Fruit fly (Drosophila melanogaster) Kc167 (cell line): ENCODE results near the gene primo-2.

Source experiments
- Myc ChIP-seq: fragments of >200 bp; optimal IDR thresholded peaks from 2 replicates; lab custom pipeline; 2017; ENCODE audit warnings: missing external identifiers
- h ChIP-seq: fragments of >200 bp; optimal IDR thresholded peaks from 3 replicates; lab custom pipeline; 2018; ENCODE audit warnings: missing external identifiers
- insv ChIP-seq: fragments of >200 bp; optimal IDR thresholded peaks from 3 replicates; lab custom pipeline; 2018; ENCODE audit warnings: missing external identifiers

DNA sequence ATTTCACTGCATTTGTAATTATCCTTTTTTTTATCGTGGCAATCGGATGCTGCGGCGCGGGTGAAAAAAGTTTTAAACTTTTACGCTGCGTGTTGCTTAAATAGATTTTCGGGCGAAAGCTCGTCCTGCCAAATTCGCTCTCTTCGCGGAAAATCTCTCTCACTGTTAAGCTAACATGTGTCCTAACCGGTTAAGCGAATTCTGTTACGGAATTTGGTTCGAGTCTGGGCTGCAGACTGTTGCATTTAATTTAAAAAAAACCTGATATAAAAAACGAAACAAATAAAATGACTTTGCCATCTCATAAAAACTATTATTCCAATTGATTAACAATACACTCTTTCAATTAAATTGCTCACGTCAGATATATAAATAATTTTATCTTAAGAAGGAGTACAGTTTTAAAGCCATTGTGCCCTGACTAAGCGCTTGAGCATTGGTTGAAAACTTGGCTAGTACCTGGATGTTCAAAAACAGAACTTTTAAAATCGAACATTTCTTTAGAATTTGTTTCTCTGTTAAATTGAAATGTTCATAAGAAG is 37.1 kb downstream of the primo-2 start, which contains the start of gene Task6:
- no peak for TF ChIP-seq insv
- no peak for TF ChIP-seq Myc (lab: Kevin White, UChicago)
- no peak for TF ChIP-seq h (lab: Kevin White, UChicago)
